Worm (Caenorhabditis elegans): ENCODE results near the gene C01F6.14.

Gene C01F6.14

ce11 chrIV:9146819-9147518, 43.0 kb upstream of the C01F6.14 start, which contains the start of the genes rpb-12 and aly-2 (continued):
- no peak for TF ChIP-seq Y5F2A.4 (GFP tag; optimal IDR thresholded peaks at IDR 0.05)
- TF ChIP-seq nhr-237 (tag; optimal IDR thresholded peaks at IDR 0.05) = no peak
- TF ChIP-seq pha-4 (GFP tag; IDR thresholded peaks at IDR 0.05) = no peak
- TF ChIP-seq pha-4 (tag; optimal IDR thresholded peaks at IDR 0.05) = no peak
- no peak for TF ChIP-seq nhr-41 (GFP tag; IDR thresholded peaks at IDR 0.05)
- peak; percentile 100 for TF ChIP-seq Y48G9A.11 (GFP tag; IDR thresholded peaks at IDR 0.05)
- no peak for TF ChIP-seq mes-2 (tag; optimal IDR thresholded peaks at IDR 0.05; ENCODE audit: poor library complexity, severe bottlenecking)
- TF ChIP-seq vab-7 (GFP tag; IDR thresholded peaks at IDR 0.05) = no peak
- TF ChIP-seq unc-62 (GFP tag; optimal IDR thresholded peaks at IDR 0.05 in 1 of 2) = peak in 1 of 2 experiments; percentile 32
- TF ChIP-seq unc-62 (tag; optimal IDR thresholded peaks at IDR 0.05) = no peak
- TF ChIP-seq arid-1 (GFP tag; conservative IDR thresholded peaks at IDR 0.05) = no peak

- TF ChIP-seq saeg-2 (GFP tag; IDR thresholded peaks at IDR 0.05) (no peak), ceh-82 (tag; optimal IDR thresholded peaks at IDR 0.05) (no peak), sdz-12 (GFP tag; optimal IDR thresholded peaks at IDR 0.05) (no peak), zip-2 (tag; optimal IDR thresholded peaks at IDR 0.05) (no peak), lim-7 (GFP tag; IDR thresholded peaks at IDR 0.05) (no peak), daf-12 (tag; optimal IDR thresholded peaks at IDR 0.05) (no peak), ctbp-1 (GFP tag; IDR thresholded peaks at IDR 0.05) (no peak), attf-4 (tag; optimal IDR thresholded peaks at IDR 0.05) (no peak), tra-1 (GFP tag; IDR thresholded peaks at IDR 0.05) (no peak), nhr-111 (GFP tag; optimal IDR thresholded peaks at IDR 0.05) (no peak), Y48G9A.11 (GFP tag; IDR thresholded peaks at IDR 0.05) (no peak), cey-2 (tag; optimal IDR thresholded peaks at IDR 0.05; ENCODE audit: borderline replicate concordance, insufficient read depth) (no peak), ceh-28 (tag; optimal IDR thresholded peaks at IDR 0.05) (no peak)
Observed at ce11 chrIV:9146111-9146510, 42.2 kb upstream of the C01F6.14 start, which contains the start of gene daf-10. TSS of gene daf-10 (minus strand) at chrIV:9146211.

- TF ChIP-seq skn-1 (tag; optimal IDR thresholded peaks at IDR 0.05) = no peak
- TF ChIP-seq ceh-28 (tag; optimal IDR thresholded peaks at IDR 0.05) = no peak
- TF ChIP-seq tra-1 (GFP tag; IDR thresholded peaks at IDR 0.05) = no peak
- no peak for TF ChIP-seq ceh-20 (GFP tag; IDR thresholded peaks at IDR 0.05)
- no peak for TF ChIP-seq set-16 (GFP tag; IDR thresholded peaks at IDR 0.05)
- TF ChIP-seq snpc-1.2 (GFP tag; IDR thresholded peaks at IDR 0.05) = no peak
- TF ChIP-seq hif-1 (tag; optimal IDR thresholded peaks at IDR 0.05) = no peak
- no peak for TF ChIP-seq aly-2 (tag; optimal IDR thresholded peaks at IDR 0.05)
- no peak for TF ChIP-seq T20F7.1 (GFP tag; optimal IDR thresholded peaks at IDR 0.05)
- no peak for TF ChIP-seq fos-1 (tag; optimal IDR thresholded peaks at IDR 0.05)
- TF ChIP-seq duxl-1 (tag; optimal IDR thresholded peaks at IDR 0.05; ENCODE audit: poor library complexity) = no peak
- TF ChIP-seq ces-1 (GFP tag; optimal IDR thresholded peaks at IDR 0.05) = no peak
- no peak for TF ChIP-seq spr-1 (tag; optimal IDR thresholded peaks at IDR 0.05)
- TF ChIP-seq F49E8.2 (tag; optimal IDR thresholded peaks at IDR 0.05; ENCODE audit: borderline replicate concordance) = no peak
- no peak for TF ChIP-seq madf-5 (GFP tag; IDR thresholded peaks at IDR 0.05)
- TF ChIP-seq jun-1 (tag; optimal IDR thresholded peaks at IDR 0.05) = no peak
- TF ChIP-seq F26F4.8 (GFP tag; conservative IDR thresholded peaks at IDR 0.05) = no peak
Observed at ce11 chrIV:9144405-9144804, 40.5 kb upstream of the C01F6.14 start, which contains the start of gene flp-1. TSS of gene flp-1 (plus strand) at chrIV:9144705.
